Fruit fly (Drosophila melanogaster) whole organism: ENCODE data around the gene Ttc1.

ENCODE experiments used
- CG8478 ChIP-seq: fragments of >200 bp; optimal IDR thresholded peaks from 2 replicates; lab custom pipeline; 2018; ENCODE audit warnings: inconsistent platforms
- psq ChIP-seq: fragments of >200 bp; optimal IDR thresholded peaks from 2 replicates; lab custom pipeline; 2017

- TF ChIP-seq CG8478 (no peak), psq (no peak)
Measured at dm6 chr3R:16434599-16434998, 8.2 kb downstream of the Ttc1 start, which contains the start of gene CG14881.
